Fruit fly (Drosophila melanogaster) whole organism, wandering third instar larva: ENCODE measurements around the gene kz.

Source experiments
- Abd-B ChIP-seq: fragments of >200 bp; optimal IDR thresholded peaks from 2 replicates; lab custom pipeline; 2017; ENCODE audit warnings: missing biosample characterization, missing genetic modification characterization
- CG32264 ChIP-seq: fragments of 200-800 bp; sonication (Bioruptor generic); optimal IDR thresholded peaks from 2 replicates; lab custom pipeline; 2016; ENCODE audit warnings: missing biosample characterization, missing genetic modification characterization
- CG9705 ChIP-seq: fragments of 200-800 bp; sonication (Bioruptor generic); optimal IDR thresholded peaks from 2 replicates; lab custom pipeline; 2018; ENCODE audit warnings: missing biosample characterization, mild to moderate bottlenecking, missing genetic modification characterization
- CrebA ChIP-seq: fragments of 200-800 bp; sonication (Bioruptor generic); optimal IDR thresholded peaks from 2 replicates; lab custom pipeline; 2016; ENCODE audit warnings: missing biosample characterization, mild to moderate bottlenecking, missing genetic modification characterization, borderline replicate concordance
- Dfd ChIP-seq: fragments of >200 bp; optimal IDR thresholded peaks from 2 replicates; lab custom pipeline; 2017; ENCODE audit warnings: missing biosample characterization, missing genetic modification characterization
- Dif ChIP-seq: fragments of 200-275, 200-300 bp; sonication (Bioruptor generic); optimal IDR thresholded peaks from 2 replicates; lab custom pipeline; 2018; ENCODE audit warnings: missing biosample characterization, missing genetic modification characterization; ENCODE audit not compliant: partially characterized antibody
- GATAd ChIP-seq: sonication (Bioruptor generic); optimal IDR thresholded peaks from 2 replicates; lab custom pipeline; 2016; ENCODE audit warnings: missing biosample characterization, missing genetic modification characterization
- HLH106 ChIP-seq: fragments of 200-800 bp; optimal IDR thresholded peaks from 3 replicates; lab custom pipeline; 2019; ENCODE audit warnings: missing biosample characterization, mild to moderate bottlenecking, missing genetic modification characterization, moderate library complexity
- Hnf4 ChIP-seq: fragments of 200-800 bp; sonication (Bioruptor generic); optimal IDR thresholded peaks from 2 replicates; lab custom pipeline; 2016; ENCODE audit warnings: missing biosample characterization, mild to moderate bottlenecking, missing genetic modification characterization
- Hr78 ChIP-seq: fragments of >200 bp; optimal IDR thresholded peaks from 2 replicates; lab custom pipeline; 2017; ENCODE audit warnings: missing biosample characterization, missing genetic modification characterization
- Hr83 ChIP-seq: fragments of 200-300 bp; sonication (Bioruptor generic); optimal IDR thresholded peaks from 2 replicates; lab custom pipeline; 2016; ENCODE audit warnings: missing biosample characterization, mild to moderate bottlenecking, missing genetic modification characterization, moderate library complexity; ENCODE audit not compliant: poor library complexity, severe bottlenecking
- Jra ChIP-seq: sonication (Bioruptor generic); optimal IDR thresholded peaks from 2 replicates; lab custom pipeline; 2016; ENCODE audit warnings: missing biosample characterization, missing genetic modification characterization
- Mio ChIP-seq: sonication (Bioruptor generic); optimal IDR thresholded peaks from 2 replicates; lab custom pipeline; 2016; ENCODE audit warnings: missing biosample characterization, missing genetic modification characterization
- Myc ChIP-seq: fragments of >200 bp; optimal IDR thresholded peaks from 2 replicates; lab custom pipeline; 2017
- N ChIP-seq: fragments of >200 bp; optimal IDR thresholded peaks from 2 replicates; lab custom pipeline; 2018; ENCODE audit warnings: missing biosample characterization, missing external identifiers, missing genetic modification characterization
- OdsH ChIP-seq: fragments of 200-800 bp; sonication (Bioruptor generic); optimal IDR thresholded peaks from 2 replicates; lab custom pipeline; 2016; ENCODE audit warnings: missing biosample characterization, mild to moderate bottlenecking, missing genetic modification characterization
- Rel ChIP-seq, 2 experiments: fragments of 200-800 bp; sonication (Bioruptor generic) in 1 of 2; optimal IDR thresholded peaks; 2 replicates in 1 of 2; 3 replicates in 1 of 2; lab custom pipeline; 2016 to 2019; ENCODE audit warnings: mild to moderate bottlenecking in 2 of 2, missing biosample characterization in 2 of 2, missing genetic modification characterization in 2 of 2, moderate library complexity in 1 of 2
- Sp1 ChIP-seq: fragments of 200-800 bp; sonication (Bioruptor generic); optimal IDR thresholded peaks from 3 replicates; lab custom pipeline; 2019; ENCODE audit warnings: missing biosample characterization, mild to moderate bottlenecking, missing genetic modification characterization, moderate library complexity
- Vsx2 ChIP-seq: fragments of 200-300, 225-300 bp; sonication (Bioruptor generic); optimal IDR thresholded peaks from 2 replicates; lab custom pipeline; 2018; ENCODE audit warnings: missing biosample characterization, missing genetic modification characterization; ENCODE audit not compliant: partially characterized antibody
- br ChIP-seq: fragments of 200-800 bp; sonication (Bioruptor generic); optimal IDR thresholded peaks from 2 replicates; lab custom pipeline; 2016; ENCODE audit warnings: missing biosample characterization, missing genetic modification characterization
- brk ChIP-seq: fragments of 200-800 bp; sonication (Bioruptor generic); optimal IDR thresholded peaks from 2 replicates; lab custom pipeline; 2016; ENCODE audit warnings: missing biosample characterization, mild to moderate bottlenecking, missing genetic modification characterization
- dl ChIP-seq, 2 experiments: fragments of 175-275, 200-275 bp in 1 of 2; fragments of 200-275 bp in 1 of 2; sonication (Bioruptor generic); optimal IDR thresholded peaks; lab custom pipeline; 2018; ENCODE audit warnings: mild to moderate bottlenecking in 2 of 2, missing biosample characterization in 2 of 2, missing genetic modification characterization in 2 of 2, moderate library complexity in 2 of 2; ENCODE audit not compliant: partially characterized antibody in 2 of 2, insufficient read depth in 1 of 2
- dmrt93B ChIP-seq: fragments of 200-800 bp; sonication (Bioruptor generic); optimal IDR thresholded peaks from 2 replicates; lab custom pipeline; 2018; ENCODE audit warnings: missing biosample characterization, mild to moderate bottlenecking, missing genetic modification characterization
- dsf ChIP-seq: sonication (Bioruptor generic); optimal IDR thresholded peaks from 2 replicates; lab custom pipeline; 2016; ENCODE audit warnings: missing biosample characterization, missing genetic modification characterization, borderline replicate concordance
- ey ChIP-seq: fragments of 200-800 bp; sonication (Bioruptor generic); optimal IDR thresholded peaks from 2 replicates; lab custom pipeline; 2016; ENCODE audit warnings: missing biosample characterization, missing genetic modification characterization
- foxo ChIP-seq, 2 experiments: fragments of 200-800 bp; sonication (Bioruptor generic); optimal IDR thresholded peaks; 2 replicates in 1 of 2; 3 replicates in 1 of 2; lab custom pipeline; 2016 to 2017; ENCODE audit warnings: missing biosample characterization in 2 of 2, missing genetic modification characterization in 2 of 2
- fru ChIP-seq: fragments of 200-800 bp; sonication (Bioruptor generic); optimal IDR thresholded peaks from 3 replicates; lab custom pipeline; 2016; ENCODE audit warnings: missing biosample characterization, mild to moderate bottlenecking, missing genetic modification characterization
- h ChIP-seq: fragments of 200-800 bp; sonication (Bioruptor generic); optimal IDR thresholded peaks from 3 replicates; lab custom pipeline; 2016; ENCODE audit warnings: missing biosample characterization, mild to moderate bottlenecking, missing genetic modification characterization
- jim ChIP-seq: fragments of 175-275, 200-325 bp; sonication (Bioruptor generic); optimal IDR thresholded peaks from 2 replicates; lab custom pipeline; 2016; ENCODE audit warnings: missing biosample characterization, mild to moderate bottlenecking, missing genetic modification characterization
- lola ChIP-seq: fragments of >200 bp; optimal IDR thresholded peaks from 2 replicates; lab custom pipeline; 2017; ENCODE audit warnings: missing biosample characterization, missing genetic modification characterization
- pan ChIP-seq: fragments of >200 bp; optimal IDR thresholded peaks from 2 replicates; lab custom pipeline; 2017
- psq ChIP-seq: fragments of 200-800 bp; sonication (Bioruptor generic); optimal IDR thresholded peaks from 3 replicates; lab custom pipeline; 2017; ENCODE audit warnings: missing biosample characterization, mild to moderate bottlenecking, missing genetic modification characterization, moderate library complexity
- rgr ChIP-seq: fragments of 200-800 bp; sonication (Bioruptor generic); optimal IDR thresholded peaks from 3 replicates; lab custom pipeline; 2016; ENCODE audit warnings: missing biosample characterization, mild to moderate bottlenecking, missing genetic modification characterization
- sage ChIP-seq: fragments of 200-800 bp; sonication (Bioruptor generic); optimal IDR thresholded peaks from 2 replicates; lab custom pipeline; 2016; ENCODE audit warnings: missing biosample characterization, mild to moderate bottlenecking, missing genetic modification characterization
- sv ChIP-seq: fragments of 200-800 bp; sonication (Bioruptor generic); optimal IDR thresholded peaks from 3 replicates; lab custom pipeline; 2016; ENCODE audit warnings: missing biosample characterization, missing genetic modification characterization
- tai ChIP-seq: sonication (Bioruptor generic); optimal IDR thresholded peaks from 2 replicates; lab custom pipeline; 2016; ENCODE audit warnings: missing biosample characterization, missing genetic modification characterization
- usp ChIP-seq: fragments of >200 bp; optimal IDR thresholded peaks from 2 replicates; lab custom pipeline; 2017; ENCODE audit warnings: missing biosample characterization, missing genetic modification characterization
- woc ChIP-seq: sonication (Bioruptor generic); optimal IDR thresholded peaks from 2 replicates; lab custom pipeline; 2016; ENCODE audit warnings: missing biosample characterization, mild to moderate bottlenecking, missing genetic modification characterization

kz gene

dm6 chrX:2198272-2198571 lies 43.6 kb downstream of the kz start:
- TF ChIP-seq Rel (GFP tag; optimal IDR thresholded peaks at IDR 0.05; lab: Kevin White, UChicago): no peak
- peak; percentile 50 for TF ChIP-seq Rel (tag; optimal IDR thresholded peaks at IDR 0.05; lab: Kevin White, UChicago)
- no peak for TF ChIP-seq usp (GFP tag; lab: Kevin White, UChicago)

DNA sequence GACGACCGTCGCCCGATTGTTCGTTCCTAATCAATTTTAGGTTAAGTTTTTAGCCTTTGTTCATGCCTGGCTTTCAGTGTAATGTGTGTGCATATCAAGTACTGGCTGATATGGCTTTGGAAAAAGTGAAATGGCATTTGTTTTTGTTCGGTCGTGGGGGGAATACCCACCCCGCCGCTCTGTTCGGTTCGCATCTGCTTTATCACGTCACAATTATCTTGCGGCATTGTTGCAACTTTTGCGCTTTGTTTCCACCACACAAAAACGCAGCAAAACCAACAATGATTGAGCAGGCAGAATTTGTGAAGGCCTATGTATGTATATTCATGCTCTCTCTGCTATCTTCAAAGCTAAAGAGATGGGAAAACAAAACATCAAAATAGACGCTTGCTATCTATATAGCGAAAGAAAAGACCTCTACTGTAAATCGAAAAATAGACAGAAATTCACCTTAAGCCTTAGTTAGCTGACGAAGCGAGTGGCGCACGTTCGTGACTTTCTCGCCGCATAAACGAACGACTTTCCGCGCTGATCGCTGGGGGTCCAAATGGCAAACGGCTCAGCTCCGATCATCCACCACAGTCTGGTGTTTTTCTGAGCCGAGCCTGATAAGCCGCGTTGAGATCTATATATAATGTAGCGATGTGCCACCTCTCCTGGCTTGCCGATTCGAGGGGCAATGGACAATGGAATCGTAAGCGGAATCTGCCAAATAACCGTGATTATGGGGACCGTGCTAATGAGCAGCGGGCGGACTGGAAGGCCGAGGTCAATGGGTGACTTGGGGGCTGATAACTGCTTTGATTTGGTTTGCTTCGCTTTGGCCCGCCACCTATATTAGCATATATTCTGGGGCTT lies 44.2 kb downstream of the kz start:
- TF ChIP-seq fru: peak; percentile 17
- peak; percentile 19 for TF ChIP-seq br
- TF ChIP-seq Sp1 (GFP tag; lab: Kevin White, UChicago): peak; percentile 28
- TF ChIP-seq h (GFP tag; lab: Kevin White, UChicago): peak; percentile 33
- no peak for TF ChIP-seq N
- peak; percentile 3 for TF ChIP-seq HLH106 (tag; lab: Kevin White, UChicago)
- no peak for TF ChIP-seq Myc (lab: Kevin White, UChicago)
- TF ChIP-seq Rel (GFP tag; optimal IDR thresholded peaks at IDR 0.05; lab: Kevin White, UChicago): no peak
- TF ChIP-seq Rel (tag; optimal IDR thresholded peaks at IDR 0.05; lab: Kevin White, UChicago): peak; percentile 97
- no peak for TF ChIP-seq woc (GFP tag; lab: Kevin White, UChicago)

DNA sequence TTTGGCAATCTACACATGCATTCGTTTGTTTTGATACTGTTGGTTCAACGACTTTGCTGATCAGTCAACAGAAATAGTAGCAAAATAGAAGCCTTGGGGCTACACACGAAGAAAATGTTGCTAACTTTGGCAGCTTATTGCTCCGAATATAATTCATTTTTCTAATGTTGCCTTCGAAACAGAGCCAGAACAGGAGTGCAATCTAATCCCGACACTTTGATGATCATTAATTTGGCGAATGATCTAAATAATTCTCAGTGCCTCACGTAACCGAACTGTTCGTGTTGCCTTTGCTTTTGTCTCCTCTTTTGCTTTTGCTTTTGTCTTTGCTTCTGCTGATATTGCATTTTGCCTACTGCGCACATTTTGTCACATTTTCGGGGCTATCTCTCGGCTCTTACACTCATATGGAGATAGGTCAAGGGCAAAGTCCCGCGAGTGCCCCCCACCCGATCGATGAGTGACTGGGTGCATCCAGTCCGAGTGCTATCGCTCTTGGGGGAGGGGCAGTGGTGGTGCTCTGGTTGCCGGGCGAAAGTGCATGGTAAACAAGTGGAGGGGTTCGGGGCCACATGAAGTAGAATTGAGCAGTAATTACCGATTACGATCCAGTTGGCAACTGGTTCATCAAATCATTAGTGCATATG lies 45.6 kb downstream of the kz start:
- TF ChIP-seq pan: no peak
- TF ChIP-seq Vsx2: no peak
- no peak for TF ChIP-seq Abd-B (GFP tag; lab: Kevin White, UChicago)
- peak; percentile 70 for TF ChIP-seq Sp1 (GFP tag; lab: Kevin White, UChicago)
- TF ChIP-seq CrebA: no peak
- no peak for TF ChIP-seq Rel (GFP tag; optimal IDR thresholded peaks at IDR 0.05; lab: Kevin White, UChicago)
- peak; percentile 63 for TF ChIP-seq Rel (tag; optimal IDR thresholded peaks at IDR 0.05; lab: Kevin White, UChicago)
- TF ChIP-seq jim: no peak
- TF ChIP-seq brk: no peak
- TF ChIP-seq Dif: no peak
- no peak for TF ChIP-seq sv (GFP tag; lab: Kevin White, UChicago)
- TF ChIP-seq psq: peak; percentile 66
- no peak for TF ChIP-seq CG9705 (GFP tag; lab: Kevin White, UChicago)
- TF ChIP-seq foxo (GFP tag; optimal IDR thresholded peaks at IDR 0.05; lab: Kevin White, UChicago): peak in 1 of 2 experiments; percentile 78
- TF ChIP-seq dl (GFP tag; optimal IDR thresholded peaks at IDR 0.05; lab: Kevin White, UChicago; ENCODE audit: insufficient read depth in 1 of 2, partially characterized antibody in 2 of 2): no peak
- TF ChIP-seq usp (GFP tag; lab: Kevin White, UChicago): no peak
- TF ChIP-seq br: peak; percentile 81
- TF ChIP-seq Myc (lab: Kevin White, UChicago): no peak
- peak; percentile 32 for TF ChIP-seq sage (GFP tag; lab: Kevin White, UChicago)
- TF ChIP-seq rgr (GFP tag; lab: Kevin White, UChicago): peak; percentile 82
- TF ChIP-seq dmrt93B: peak; percentile 52
- TF ChIP-seq Dfd (GFP tag; lab: Kevin White, UChicago): no peak
- no peak for TF ChIP-seq Mio (GFP tag; lab: Kevin White, UChicago)
- peak; percentile 73 for TF ChIP-seq HLH106 (tag; lab: Kevin White, UChicago)
- no peak for TF ChIP-seq N
- TF ChIP-seq fru: peak; percentile 58
- no peak for TF ChIP-seq tai (GFP tag; lab: Kevin White, UChicago)
- peak; percentile 75 for TF ChIP-seq OdsH (GFP tag; lab: Kevin White, UChicago)
- peak; percentile 71 for TF ChIP-seq Hnf4 (GFP tag; lab: Kevin White, UChicago)
- TF ChIP-seq CG32264 (GFP tag; lab: Kevin White, UChicago): no peak
- peak; percentile 85 for TF ChIP-seq ey (GFP tag; lab: Kevin White, UChicago)
- TF ChIP-seq GATAd (GFP tag; lab: Kevin White, UChicago): no peak
- peak; percentile 18 for TF ChIP-seq woc (GFP tag; lab: Kevin White, UChicago)
- no peak for TF ChIP-seq Hr83
- TF ChIP-seq lola (GFP tag; lab: Kevin White, UChicago): no peak
- TF ChIP-seq dsf (GFP tag; lab: Kevin White, UChicago): no peak
- peak; percentile 87 for TF ChIP-seq h (GFP tag; lab: Kevin White, UChicago)
- no peak for TF ChIP-seq Jra
- no peak for TF ChIP-seq Hr78 (GFP tag; lab: Kevin White, UChicago)
